Fruit fly (Drosophila melanogaster): ENCODE data around the gene NdufV3.

The NdufV3 gene

DNA sequence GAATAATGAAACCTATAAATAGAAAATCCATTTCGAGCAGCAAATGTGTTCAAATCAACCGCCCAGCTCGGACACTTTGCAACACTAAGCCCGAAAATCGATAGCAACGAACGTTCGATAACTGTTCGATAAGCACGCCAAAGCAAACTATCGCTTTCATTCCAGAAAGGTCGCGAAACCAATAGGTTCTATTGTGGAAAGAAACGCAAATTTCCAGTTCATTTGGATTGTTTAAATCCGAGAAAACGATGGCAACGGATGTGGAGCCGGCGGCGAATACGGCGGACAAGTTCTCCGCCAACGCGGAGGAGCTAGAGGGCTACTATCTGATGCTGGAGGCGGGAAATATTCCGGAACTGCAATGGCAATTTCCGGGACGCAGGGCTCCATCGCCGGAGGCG is 9.3 kb downstream of the NdufV3 start, which contains the start of gene Pa1:
Pa1 (plus strand) TSS at position 156 of the 401 bp plus-strand sequence.
- TF ChIP-seq vri (GFP tag; optimal IDR thresholded peaks at IDR 0.05) = no peak
- TF ChIP-seq esn (GFP tag; optimal IDR thresholded peaks at IDR 0.05) = peak; percentile 7
- TF ChIP-seq Eip93F (GFP tag; optimal IDR thresholded peaks at IDR 0.05) = no peak
- no peak for TF ChIP-seq CG3032 (tag; optimal IDR thresholded peaks at IDR 0.05)
- no peak for TF ChIP-seq Eip75B (GFP tag; optimal IDR thresholded peaks at IDR 0.05)
- TF ChIP-seq CG11294 (GFP tag; IDR thresholded peaks at IDR 0.05) = no peak
- TF ChIP-seq fd85E (GFP tag; optimal IDR thresholded peaks at IDR 0.05) = no peak
- TF ChIP-seq CG1621 (tag; optimal IDR thresholded peaks at IDR 0.05) = peak; percentile 49
- TF ChIP-seq fkh (GFP tag; optimal IDR thresholded peaks at IDR 0.05) = no peak
- no peak for TF ChIP-seq CG6854 (GFP tag; optimal IDR thresholded peaks at IDR 0.05)
- TF ChIP-seq CG6808 (GFP tag; optimal IDR thresholded peaks at IDR 0.05) = no peak

DNA sequence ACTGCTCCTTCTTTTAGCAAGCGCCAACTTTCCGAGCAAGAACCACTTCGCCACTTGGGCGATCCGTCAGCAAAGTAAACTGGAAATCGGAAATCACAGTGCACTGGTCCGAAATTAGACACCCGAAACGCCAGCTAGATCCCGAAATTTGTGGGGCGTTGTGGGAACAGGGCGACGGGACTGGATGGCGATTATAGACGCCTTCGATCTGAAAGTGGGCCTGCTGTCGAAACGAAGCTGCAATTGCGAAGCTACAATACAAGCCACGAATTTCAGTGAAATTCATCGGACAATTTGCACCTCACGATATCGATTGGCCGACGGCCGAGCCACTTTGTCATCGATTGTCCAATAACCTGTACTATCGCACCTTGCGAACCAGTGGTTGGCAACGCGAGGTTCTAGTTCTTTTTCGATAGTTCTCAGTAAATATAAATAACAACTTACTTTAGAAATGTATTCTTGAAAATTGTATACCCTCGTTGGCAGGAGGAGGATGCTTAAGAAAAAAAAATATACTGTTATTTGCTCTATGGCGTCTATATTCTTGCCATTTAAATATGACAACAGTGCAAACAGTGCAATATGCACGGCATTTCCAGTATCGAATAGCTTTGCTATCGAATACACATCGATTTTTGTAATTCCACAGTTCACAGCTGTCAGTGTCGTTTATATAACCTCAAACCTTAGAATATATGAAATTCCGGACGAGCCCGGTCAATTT is 18.1 kb downstream of the NdufV3 start, which contains the start of the genes hop and Tim8:
hop (minus strand) TSS at position 316 of the 727 bp plus-strand sequence.
Tim8 (plus strand) TSS at position 663 of the 727 bp plus-strand sequence.
- no peak for TF ChIP-seq Eip75B (GFP tag; optimal IDR thresholded peaks at IDR 0.05)
- TF ChIP-seq CG1621 (tag; optimal IDR thresholded peaks at IDR 0.05) = no peak
- no peak for TF ChIP-seq eg (GFP tag; IDR thresholded peaks at IDR 0.05)
- TF ChIP-seq vri (GFP tag; optimal IDR thresholded peaks at IDR 0.05) = no peak
- TF ChIP-seq CG7368 (GFP tag; optimal IDR thresholded peaks at IDR 0.05) = no peak
- no peak for TF ChIP-seq CG6792 (GFP tag; optimal IDR thresholded peaks at IDR 0.05)
- no peak for TF ChIP-seq Hr4 (GFP tag; optimal IDR thresholded peaks at IDR 0.05)
- TF ChIP-seq esn (GFP tag; optimal IDR thresholded peaks at IDR 0.05) = no peak
- no peak for TF ChIP-seq Gug (GFP tag; IDR thresholded peaks at IDR 0.05)
- no peak for TF ChIP-seq CG6854 (GFP tag; optimal IDR thresholded peaks at IDR 0.05)
- no peak for TF ChIP-seq Sox14 (GFP tag; optimal IDR thresholded peaks at IDR 0.05)
- TF ChIP-seq fkh (GFP tag; optimal IDR thresholded peaks at IDR 0.05) = peak; percentile 76
- no peak for TF ChIP-seq spab (GFP tag; optimal IDR thresholded peaks at IDR 0.05)
- TF ChIP-seq Eip78C (GFP tag) = peak; percentile 8
- TF ChIP-seq CG8632 (GFP tag; optimal IDR thresholded peaks at IDR 0.05) = no peak
- no peak for TF ChIP-seq CG16779 (tag; optimal IDR thresholded peaks at IDR 0.05)
- no peak for TF ChIP-seq net (GFP tag; optimal IDR thresholded peaks at IDR 0.05)
- no peak for TF ChIP-seq CG3919 (GFP tag; optimal IDR thresholded peaks at IDR 0.05)
- TF ChIP-seq achi (GFP tag; optimal IDR thresholded peaks at IDR 0.05) = peak; percentile 66
- no peak for TF ChIP-seq Lpt (GFP tag; optimal IDR thresholded peaks at IDR 0.05)

DNA sequence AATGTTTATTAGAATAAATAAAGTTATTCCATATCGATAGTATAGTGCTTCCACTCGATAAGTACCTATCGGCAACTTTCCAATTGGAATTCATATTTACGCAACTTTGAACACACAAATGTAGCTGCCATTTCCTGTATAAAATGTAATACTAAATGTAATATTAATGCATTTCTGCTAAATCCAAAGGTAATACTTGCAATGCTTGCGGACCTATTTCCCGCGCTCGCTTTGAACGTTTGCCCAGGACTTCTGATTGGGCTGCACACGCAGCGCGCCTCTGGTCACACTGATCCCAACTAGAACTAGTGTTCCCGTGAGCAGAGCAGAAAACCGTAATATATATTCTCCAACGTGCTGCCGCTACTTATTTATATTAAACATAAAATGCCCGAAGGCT is 19.6 kb downstream of the NdufV3 start, which contains the start of gene dlg1:
dlg1 (plus strand) TSS at position 292 of the 400 bp plus-strand sequence.
- TF ChIP-seq CG6854 (GFP tag; optimal IDR thresholded peaks at IDR 0.05) (no peak), ss (GFP tag; optimal IDR thresholded peaks at IDR 0.05) (no peak), CG1621 (tag; optimal IDR thresholded peaks at IDR 0.05) (peak; percentile 67), achi (GFP tag; optimal IDR thresholded peaks at IDR 0.05) (no peak), fkh (GFP tag; optimal IDR thresholded peaks at IDR 0.05) (peak; percentile 35), net (GFP tag; optimal IDR thresholded peaks at IDR 0.05) (no peak), CG7368 (GFP tag; optimal IDR thresholded peaks at IDR 0.05) (no peak), Eip78C (GFP tag) (peak; percentile 67), CG6808 (GFP tag; optimal IDR thresholded peaks at IDR 0.05) (no peak), CG15336 (GFP tag; IDR thresholded peaks at IDR 0.05) (no peak), CG10631 (GFP tag; optimal IDR thresholded peaks at IDR 0.05) (no peak), OdsH (GFP tag; optimal IDR thresholded peaks at IDR 0.05) (no peak)

DNA sequence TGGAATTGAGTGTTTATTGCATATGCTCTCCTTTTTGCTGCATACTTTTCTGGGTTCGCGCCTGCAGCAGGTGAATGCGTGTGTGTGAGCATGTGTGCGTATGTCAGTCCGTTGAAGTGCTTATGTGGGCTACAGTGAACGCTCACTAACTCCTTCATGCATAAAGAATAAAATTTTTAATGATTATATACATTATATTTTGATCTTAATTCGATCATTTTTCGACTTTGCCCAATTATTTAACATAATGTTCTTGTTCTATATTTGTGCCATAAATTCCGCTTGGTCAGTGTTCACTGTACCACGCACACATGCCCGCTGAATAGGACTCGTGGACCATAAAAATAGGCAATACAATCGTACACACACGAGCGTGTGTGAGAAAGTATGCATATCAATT is 21.0 kb downstream of the NdufV3 start:
- TF ChIP-seq CG10669 (GFP tag; optimal IDR thresholded peaks at IDR 0.05) (peak; percentile 10), Sox14 (GFP tag; optimal IDR thresholded peaks at IDR 0.05) (no peak), Ets21C (GFP tag; optimal IDR thresholded peaks at IDR 0.05) (no peak), lz (GFP tag; optimal IDR thresholded peaks at IDR 0.05) (no peak), CG15336 (GFP tag; IDR thresholded peaks at IDR 0.05) (peak; percentile 65), Eip75B (GFP tag; optimal IDR thresholded peaks at IDR 0.05) (peak; percentile 15), CG10631 (GFP tag; optimal IDR thresholded peaks at IDR 0.05) (peak; percentile 18), Eip78C (GFP tag) (peak; percentile 81), spab (GFP tag; optimal IDR thresholded peaks at IDR 0.05) (no peak), CG11902 (GFP tag; optimal IDR thresholded peaks at IDR 0.05) (no peak), CG34406 (GFP tag; optimal IDR thresholded peaks at IDR 0.05) (no peak), esn (GFP tag; optimal IDR thresholded peaks at IDR 0.05) (peak; percentile 0), svp (GFP tag) (peak; percentile 52), dsx (GFP tag; optimal IDR thresholded peaks at IDR 0.05; ENCODE audit: poor library complexity, severe bottlenecking) (peak; percentile 45), Met (GFP tag; optimal IDR thresholded peaks at IDR 0.05) (no peak), Eip93F (GFP tag; optimal IDR thresholded peaks at IDR 0.05) (no peak), CG6163 (GFP tag; IDR thresholded peaks at IDR 0.05) (peak; percentile 54; the same call in 1 of the 3 replicates), ss (GFP tag; optimal IDR thresholded peaks at IDR 0.05) (no peak), Gug (GFP tag; IDR thresholded peaks at IDR 0.05) (peak; percentile 60), Smox (GFP tag; optimal IDR thresholded peaks at IDR 0.05) (no peak), CG8119 (GFP tag; IDR thresholded peaks at IDR 0.05) (peak; percentile 35; the same call in 1 of the 3 replicates), CG3032 (tag; optimal IDR thresholded peaks at IDR 0.05) (no peak), net (GFP tag; optimal IDR thresholded peaks at IDR 0.05) (peak; percentile 6), CG6792 (GFP tag; optimal IDR thresholded peaks at IDR 0.05) (no peak), CG32006 (GFP tag; optimal IDR thresholded peaks at IDR 0.05) (peak; percentile 27), CG16779 (tag; optimal IDR thresholded peaks at IDR 0.05) (no peak), Lpt (GFP tag; optimal IDR thresholded peaks at IDR 0.05) (no peak)
